Worm (Caenorhabditis elegans) whole organism, L4 larva: Measurements from ENCODE around the gene R144.3.
A peak's percentile ranks its signal among the peaks of the same experiment; 100 is the strongest.

Experiments used
- F44E2.7 ChIP-seq: fragments of 200-800 bp; sonication (Bioruptor generic); IDR thresholded peaks from 2 replicates; pipeline ENCODE4 v2.1.2; 2022; ENCODE audit warnings: missing genetic modification characterization, missing compliant biosample characterization
- ces-1 ChIP-seq: fragments of 150-350 bp; sonication (generic microtip); optimal IDR thresholded peaks from 4 replicates; lab custom pipeline; 2014; ENCODE audit warnings: missing biosample characterization, missing genetic modification reagents, missing genetic modification characterization
- gei-8 ChIP-seq: fragments of 200-800 bp; sonication (Bioruptor generic); optimal IDR thresholded peaks from 2 replicates; lab custom pipeline; 2018; ENCODE audit warnings: mild to moderate bottlenecking, missing genetic modification characterization, missing compliant biosample characterization
- nhr-237 ChIP-seq: sonication (generic microtip); optimal IDR thresholded peaks from 2 replicates; lab custom pipeline; 2017; ENCODE audit warnings: missing biosample characterization, missing genetic modification characterization
- nhr-25 ChIP-seq: sonication (generic microtip); optimal IDR thresholded peaks from 2 replicates; lab custom pipeline; 2017; ENCODE audit warnings: missing genetic modification characterization, mild to moderate bottlenecking, missing compliant biosample characterization, antibody characterized with exemption, moderate library complexity, borderline replicate concordance; ENCODE audit not compliant: insufficient read depth
- nhr-6 ChIP-seq: fragments of 150-350 bp; optimal IDR thresholded peaks from 2 replicates; lab custom pipeline; 2014; ENCODE audit warnings: missing biosample characterization, missing genetic modification characterization
- nhr-77 ChIP-seq: fragments of 150-350 bp; optimal IDR thresholded peaks from 2 replicates; lab custom pipeline; 2014; ENCODE audit warnings: missing biosample characterization, missing genetic modification characterization
- saeg-2 ChIP-seq: fragments of 200-800 bp; sonication (Bioruptor generic); IDR thresholded peaks from 2 replicates; pipeline ENCODE4 v1.3.6; 2022; ENCODE audit warnings: missing genetic modification reagents, missing genetic modification characterization, missing compliant biosample characterization
- snpc-4 ChIP-seq: fragments of 150-350 bp; optimal IDR thresholded peaks from 2 replicates; lab custom pipeline; 2014; ENCODE audit warnings: missing biosample characterization, missing genetic modification characterization
- unc-62 ChIP-seq, 3 experiments: fragments of 150-350 bp in 1 of 3; sonication (generic microtip); optimal IDR thresholded peaks in 2 of 3; peaks in 1 of 3; 1 replicate in 1 of 3; 2 replicates in 2 of 3; lab custom pipeline; 2014 to 2017; ENCODE audit warnings: missing biosample characterization in 3 of 3, missing genetic modification characterization in 3 of 3, missing genetic modification reagents in 3 of 3, missing genotype in 1 of 3
- ztf-11 ChIP-seq: fragments of 150-350 bp; optimal IDR thresholded peaks from 2 replicates; lab custom pipeline; 2014; ENCODE audit warnings: missing biosample characterization, missing genetic modification characterization

ce11 chrIII:5012460-5012859 lies 9.3 kb upstream of the R144.3 start:
- TF ChIP-seq nhr-6 (tag; lab: Kevin White, UChicago), result no peak
- TF ChIP-seq nhr-237 (tag; lab: Kevin White, UChicago), result no peak
- no peak for TF ChIP-seq nhr-25
- TF ChIP-seq unc-62 (GFP tag; optimal IDR thresholded peaks at IDR 0.05 in 1 of 2; lab: Kevin White, UChicago), result peak in 1 of 2 experiments; percentile 38
- no peak for TF ChIP-seq unc-62 (tag; optimal IDR thresholded peaks at IDR 0.05; lab: Kevin White, UChicago)
- TF ChIP-seq ces-1 (GFP tag; lab: Kevin White, UChicago), result no peak
- TF ChIP-seq F44E2.7 (GFP tag; lab: Robert Waterston, UW), result no peak
- no peak for TF ChIP-seq gei-8 (GFP tag; lab: Kevin White, UChicago)
- TF ChIP-seq saeg-2 (GFP tag; lab: Robert Waterston, UW), result no peak
- no peak for TF ChIP-seq nhr-77 (tag; lab: Kevin White, UChicago)
- no peak for TF ChIP-seq snpc-4 (tag; lab: Kevin White, UChicago)
- TF ChIP-seq ztf-11 (tag; lab: Kevin White, UChicago), result no peak
